Fruit fly (Drosophila melanogaster): ENCODE results near the gene vri.

The vri gene

DNA sequence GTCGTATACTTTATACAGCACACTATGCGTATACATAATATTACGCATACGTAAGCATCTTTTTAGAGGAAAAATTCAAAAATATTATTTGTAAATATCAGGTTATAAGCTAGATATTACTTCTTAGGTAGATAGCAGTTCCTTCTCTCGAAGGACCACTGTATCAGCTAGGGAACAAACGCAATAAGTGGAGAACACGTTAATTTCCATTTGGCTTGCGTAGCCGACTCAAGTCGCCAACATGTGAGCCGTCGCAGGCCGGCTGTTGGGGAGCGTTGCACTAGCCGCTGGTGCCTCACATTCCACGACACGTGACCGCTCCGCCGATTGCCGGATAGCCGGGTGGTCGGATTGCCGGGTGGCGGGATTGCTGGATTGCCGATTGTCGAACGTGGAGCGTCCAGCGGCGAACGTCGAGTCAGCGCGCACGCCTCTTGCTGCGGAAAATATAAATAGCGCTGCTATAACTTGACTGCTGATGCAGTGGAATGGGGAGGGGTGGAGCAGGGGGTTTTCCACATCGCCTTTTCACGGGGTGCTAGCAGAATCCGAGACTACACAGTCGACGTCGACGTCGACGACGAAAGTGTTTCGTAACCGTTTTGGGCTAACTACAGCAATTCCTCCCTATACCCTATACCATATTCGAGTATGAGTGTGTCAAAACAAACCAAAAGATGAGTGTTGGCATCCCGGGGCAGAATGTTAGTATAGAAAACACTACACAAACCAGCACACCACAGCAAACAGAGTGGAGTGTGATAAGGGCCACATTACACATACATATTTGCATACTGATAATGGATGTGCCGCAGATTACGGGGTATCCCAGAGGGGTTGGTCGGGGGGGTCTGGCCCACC is 14.5 kb downstream of the vri start (continued):
- TF ChIP-seq net (GFP tag; optimal IDR thresholded peaks at IDR 0.05): no peak
- TF ChIP-seq CG11902 (GFP tag; optimal IDR thresholded peaks at IDR 0.05): no peak
- TF ChIP-seq CG15336 (GFP tag; IDR thresholded peaks at IDR 0.05): peak; percentile 55; the same call in 1 of the 2 replicates
- no peak for TF ChIP-seq CG6808 (GFP tag; optimal IDR thresholded peaks at IDR 0.05)
- TF ChIP-seq topi (GFP tag; optimal IDR thresholded peaks at IDR 0.05): peak; percentile 1
- no peak for TF ChIP-seq dsx (GFP tag; optimal IDR thresholded peaks at IDR 0.05; ENCODE audit: poor library complexity, severe bottlenecking)
- no peak for TF ChIP-seq CG16779 (tag; optimal IDR thresholded peaks at IDR 0.05)
- TF ChIP-seq Sox102F (GFP tag; optimal IDR thresholded peaks at IDR 0.05): no peak
- TF ChIP-seq CG6792 (GFP tag; optimal IDR thresholded peaks at IDR 0.05): no peak
- TF ChIP-seq CG6276 (GFP tag; optimal IDR thresholded peaks at IDR 0.05): no peak
- TF ChIP-seq spab (GFP tag; optimal IDR thresholded peaks at IDR 0.05): no peak
- TF ChIP-seq CG31627 (GFP tag; optimal IDR thresholded peaks at IDR 0.05): no peak
- TF ChIP-seq fd85E (GFP tag; optimal IDR thresholded peaks at IDR 0.05): no peak
- no peak for TF ChIP-seq CG10631 (GFP tag; optimal IDR thresholded peaks at IDR 0.05)
- no peak for TF ChIP-seq achi (GFP tag; optimal IDR thresholded peaks at IDR 0.05)
- TF ChIP-seq CG11294 (GFP tag; IDR thresholded peaks at IDR 0.05): peak; percentile 28; the same call in 1 of the 2 replicates
- no peak for TF ChIP-seq CG3919 (GFP tag; optimal IDR thresholded peaks at IDR 0.05)
- TF ChIP-seq Eip78C (GFP tag): peak; percentile 80
- TF ChIP-seq esn (GFP tag; optimal IDR thresholded peaks at IDR 0.05): no peak
- no peak for TF ChIP-seq Eip93F (GFP tag; optimal IDR thresholded peaks at IDR 0.05)
- no peak for TF ChIP-seq CG11762 (GFP tag; optimal IDR thresholded peaks at IDR 0.05; ENCODE audit: insufficient read depth)
- TF ChIP-seq Met (GFP tag; optimal IDR thresholded peaks at IDR 0.05): no peak
- TF ChIP-seq Gug (GFP tag; IDR thresholded peaks at IDR 0.05): peak; percentile 51; the same call in 1 of the 2 replicates
- no peak for TF ChIP-seq CG7368 (GFP tag; optimal IDR thresholded peaks at IDR 0.05)
- no peak for TF ChIP-seq Hr38 (GFP tag; optimal IDR thresholded peaks at IDR 0.05)
- TF ChIP-seq Ets21C (GFP tag; optimal IDR thresholded peaks at IDR 0.05): no peak
- no peak for TF ChIP-seq salr (GFP tag; optimal IDR thresholded peaks at IDR 0.05)

DNA sequence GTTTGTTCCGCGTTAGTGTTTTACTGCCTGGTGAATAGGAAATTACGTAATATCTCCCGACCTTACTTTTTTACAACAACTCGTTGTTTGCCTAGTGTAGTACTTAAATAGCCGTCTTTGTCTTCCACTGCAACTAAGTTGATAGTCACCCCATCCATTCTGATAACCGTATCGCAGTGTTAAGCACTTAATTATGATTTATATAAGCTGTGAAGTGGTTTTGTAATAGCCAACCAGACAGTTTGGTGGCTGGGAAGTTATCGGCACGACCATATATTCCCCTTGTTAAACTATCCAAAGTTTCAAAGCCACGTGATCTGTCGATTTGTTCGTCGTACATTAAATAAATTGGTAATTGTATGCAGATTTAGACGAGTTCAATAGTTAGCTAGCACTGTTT is 15.6 kb downstream of the vri start:
- no peak for TF ChIP-seq Eip93F (GFP tag; optimal IDR thresholded peaks at IDR 0.05)
- no peak for TF ChIP-seq Eip78C (GFP tag)
- TF ChIP-seq Gug (GFP tag; IDR thresholded peaks at IDR 0.05): no peak
- no peak for TF ChIP-seq pdm3 (GFP tag; optimal IDR thresholded peaks at IDR 0.05)
- peak; percentile 12 for TF ChIP-seq vri (GFP tag; optimal IDR thresholded peaks at IDR 0.05)
- TF ChIP-seq dsx (GFP tag; optimal IDR thresholded peaks at IDR 0.05; ENCODE audit: poor library complexity, severe bottlenecking): peak; percentile 49

DNA sequence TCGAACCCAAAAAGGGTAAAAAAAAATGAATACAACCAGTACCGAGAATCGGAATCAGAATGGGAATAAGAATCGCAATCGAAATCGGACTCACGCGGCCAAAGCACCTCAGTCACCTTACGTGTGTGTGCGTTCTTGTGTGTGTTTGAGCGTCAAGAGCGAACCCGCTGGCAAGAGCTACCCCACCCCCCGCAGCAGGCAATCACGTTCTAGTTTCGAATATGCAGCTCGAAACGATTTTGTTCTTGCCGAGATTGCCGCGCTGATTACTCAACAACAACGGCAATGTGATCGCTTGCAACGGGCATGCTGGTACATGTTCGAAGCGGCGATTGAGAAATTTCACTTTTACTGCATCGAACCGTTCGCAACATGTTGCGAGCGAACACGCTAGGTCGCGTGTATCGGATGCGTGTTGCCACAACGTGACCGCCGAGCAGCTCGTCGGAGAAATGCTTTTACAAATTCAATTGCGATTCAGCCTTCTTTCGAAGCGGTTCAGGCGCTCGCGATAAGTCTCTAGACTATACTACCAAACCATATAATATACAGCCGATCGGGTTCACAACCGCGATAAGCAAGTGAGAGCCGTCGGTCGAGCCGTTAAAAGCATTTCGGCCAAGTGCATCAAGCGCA is 16.6 kb downstream of the vri start:
- no peak for TF ChIP-seq pdm3 (GFP tag; optimal IDR thresholded peaks at IDR 0.05)
- TF ChIP-seq Sox14 (GFP tag; optimal IDR thresholded peaks at IDR 0.05): peak; percentile 40
- peak; percentile 25 for TF ChIP-seq topi (GFP tag; optimal IDR thresholded peaks at IDR 0.05)
- TF ChIP-seq fd85E (GFP tag; optimal IDR thresholded peaks at IDR 0.05): peak; percentile 42
- TF ChIP-seq Blimp-1 (GFP tag; optimal IDR thresholded peaks at IDR 0.05): peak; percentile 90
- peak; percentile 64 for TF ChIP-seq CG3919 (GFP tag; optimal IDR thresholded peaks at IDR 0.05)
- TF ChIP-seq CG1621 (tag; optimal IDR thresholded peaks at IDR 0.05): peak; percentile 16
- TF ChIP-seq CG11762 (GFP tag; optimal IDR thresholded peaks at IDR 0.05; ENCODE audit: insufficient read depth): no peak
- TF ChIP-seq Eip78C (GFP tag): peak; percentile 72
- TF ChIP-seq Hr38 (GFP tag; optimal IDR thresholded peaks at IDR 0.05): no peak
- peak; percentile 24; the same call in 1 of the 2 replicates for TF ChIP-seq CG15336 (GFP tag; IDR thresholded peaks at IDR 0.05)
- TF ChIP-seq ss (GFP tag; optimal IDR thresholded peaks at IDR 0.05): peak; percentile 47 to 75
- TF ChIP-seq fd59A (GFP tag; optimal IDR thresholded peaks at IDR 0.05): no peak
- peak; percentile 45 for TF ChIP-seq CG7368 (GFP tag; optimal IDR thresholded peaks at IDR 0.05)
- TF ChIP-seq Ets21C (GFP tag; optimal IDR thresholded peaks at IDR 0.05): no peak
- TF ChIP-seq Smox (GFP tag; optimal IDR thresholded peaks at IDR 0.05): peak; percentile 15
- TF ChIP-seq Eip75B (GFP tag; optimal IDR thresholded peaks at IDR 0.05): peak; percentile 72
- TF ChIP-seq Sox102F (GFP tag; optimal IDR thresholded peaks at IDR 0.05): peak; percentile 57
- peak; percentile 40 for TF ChIP-seq CG6808 (GFP tag; optimal IDR thresholded peaks at IDR 0.05)
- TF ChIP-seq OdsH (GFP tag; optimal IDR thresholded peaks at IDR 0.05): no peak
- peak; percentile 52 for TF ChIP-seq CG16779 (tag; optimal IDR thresholded peaks at IDR 0.05)
- TF ChIP-seq CG10669 (GFP tag; optimal IDR thresholded peaks at IDR 0.05): no peak
- peak; percentile 83 for TF ChIP-seq Eip93F (GFP tag; optimal IDR thresholded peaks at IDR 0.05)
- TF ChIP-seq eg (GFP tag; IDR thresholded peaks at IDR 0.05): peak; percentile 49; the same call in 1 of the 3 replicates
- TF ChIP-seq esn (GFP tag; optimal IDR thresholded peaks at IDR 0.05): peak; percentile 31
- peak; percentile 83 for TF ChIP-seq CG6854 (GFP tag; optimal IDR thresholded peaks at IDR 0.05)
- no peak for TF ChIP-seq CG4318 (GFP tag; optimal IDR thresholded peaks at IDR 0.05)
- peak; percentile 93 for TF ChIP-seq svp (GFP tag)
